Worm (Caenorhabditis elegans): ENCODE results near the gene ZK632.12.

ZK632.12 gene

ce11 chrIII:9871032-9871431, 40.4 kb downstream of the ZK632.12 start, which contains the start of gene ZK757.1:
Gene ZK757.1 (minus strand): TSS chrIII:9871132.
- TF ChIP-seq T22C8.4 (GFP tag; IDR thresholded peaks at IDR 0.05) (no peak), tab-1 (GFP tag; IDR thresholded peaks at IDR 0.05) (no peak), klf-2 (GFP tag; conservative IDR thresholded peaks at IDR 0.05) (no peak)

- TF ChIP-seq ref-1 (GFP tag; conservative IDR thresholded peaks at IDR 0.05), result no peak
- no peak for TF ChIP-seq med-1 (GFP tag; optimal IDR thresholded peaks at IDR 0.05; ENCODE audit: insufficient read depth)
- no peak for TF ChIP-seq cog-1 (tag; optimal IDR thresholded peaks at IDR 0.05)
- no peak for TF ChIP-seq flt-1 (GFP tag; IDR thresholded peaks at IDR 0.05)
- TF ChIP-seq ztf-23 (GFP tag; IDR thresholded peaks at IDR 0.05), result no peak
- TF ChIP-seq ztf-29 (GFP tag; IDR thresholded peaks at IDR 0.05), result no peak
- TF ChIP-seq tab-1 (GFP tag; IDR thresholded peaks at IDR 0.05), result no peak
- no peak for TF ChIP-seq klf-2 (GFP tag; conservative IDR thresholded peaks at IDR 0.05)
- TF ChIP-seq T22C8.4 (GFP tag; IDR thresholded peaks at IDR 0.05), result no peak
Measured at ce11 chrIII:9874515-9874914, 43.9 kb downstream of the ZK632.12 start.

- no peak for TF ChIP-seq cog-1 (tag; optimal IDR thresholded peaks at IDR 0.05)
- no peak for TF ChIP-seq flt-1 (GFP tag; IDR thresholded peaks at IDR 0.05)
- TF ChIP-seq ztf-29 (GFP tag; IDR thresholded peaks at IDR 0.05), result no peak
- TF ChIP-seq ref-1 (GFP tag; conservative IDR thresholded peaks at IDR 0.05), result no peak
- no peak for TF ChIP-seq tab-1 (GFP tag; IDR thresholded peaks at IDR 0.05)
Measured at ce11 chrIII:9876951-9877350, 46.3 kb downstream of the ZK632.12 start, which contains the start of gene ZK757.10. Gene ZK757.10 (plus strand): TSS chrIII:9877251.

- TF ChIP-seq med-1 (GFP tag; optimal IDR thresholded peaks at IDR 0.05; ENCODE audit: insufficient read depth) (no peak), klf-2 (GFP tag; conservative IDR thresholded peaks at IDR 0.05) (no peak), ztf-23 (GFP tag; IDR thresholded peaks at IDR 0.05) (no peak), flt-1 (GFP tag; IDR thresholded peaks at IDR 0.05) (no peak), ref-1 (GFP tag; conservative IDR thresholded peaks at IDR 0.05) (no peak)
Measured at ce11 chrIII:9878828-9879227, 48.2 kb downstream of the ZK632.12 start, which contains the start of gene ZK757.2. Gene ZK757.2 (minus strand): TSS chrIII:9878928.
